Fruit fly (Drosophila melanogaster): ENCODE results near the gene CG8925.

dm6 chr3R:16228719-16229704 is 57.2 kb downstream of the CG8925 start:
- TF ChIP-seq achi (GFP tag; optimal IDR thresholded peaks at IDR 0.05) (no peak), CG10669 (GFP tag; optimal IDR thresholded peaks at IDR 0.05) (no peak), vri (GFP tag; optimal IDR thresholded peaks at IDR 0.05) (peak; percentile 57), CG11902 (GFP tag; optimal IDR thresholded peaks at IDR 0.05) (no peak), eg (GFP tag; IDR thresholded peaks at IDR 0.05) (no peak)
